Worm (Caenorhabditis elegans) whole organism, young adult: Measurements from ENCODE around the gene gpx-7.

Experiments
- ama-1 ChIP-seq, 3 experiments: fragments of 150-350 bp in 1 of 3; sonication (generic microtip) in 2 of 3; optimal IDR thresholded peaks; 2 replicates each; lab custom pipeline; 2014 to 2018; ENCODE audit warnings: missing biosample characterization in 2 of 3, missing genetic modification characterization in 2 of 3, missing genetic modification reagents in 2 of 3
- dpl-1 ChIP-seq: fragments of 150-350 bp; optimal IDR thresholded peaks from 2 replicates; lab custom pipeline; 2014; ENCODE audit warnings: missing biosample characterization, missing genetic modification reagents, missing genetic modification characterization
- him-1 ChIP-seq: sonication (generic microtip); optimal IDR thresholded peaks from 2 replicates; lab custom pipeline; 2016; ENCODE audit warnings: missing genotype, missing genetic modification reagents, missing genetic modification characterization, missing compliant biosample characterization
- ztf-3 ChIP-seq: fragments of 200-800 bp; sonication (Bioruptor generic); optimal IDR thresholded peaks from 2 replicates; lab custom pipeline; 2018; ENCODE audit warnings: mild to moderate bottlenecking, missing genetic modification characterization, missing compliant biosample characterization

ce11 chrX:7847413-7847812, 47.8 kb upstream of the gpx-7 start, which contains the start of gene C54D2.6:
- no peak for TF ChIP-seq ztf-3 (GFP tag; lab: Kevin White, UChicago)
- no peak for TF ChIP-seq ama-1 (optimal IDR thresholded peaks at IDR 0.05; lab: Kevin White, UChicago)
- no peak for TF ChIP-seq ama-1 (GFP tag; optimal IDR thresholded peaks at IDR 0.05; lab: Kevin White, UChicago)
- TF ChIP-seq him-1, result no peak
- no peak for TF ChIP-seq dpl-1 (GFP tag; lab: Kevin White, UChicago)
